Worm (Caenorhabditis elegans) whole organism, late embryonic: ENCODE measurements around the gene eat-4.
A peak's percentile ranks its signal among the peaks of the same experiment; 100 is the strongest.

Experiments
- C38D4.7 ChIP-seq: fragments of 200-800 bp; sonication (Bioruptor generic); optimal IDR thresholded peaks from 2 replicates; lab custom pipeline; 2018; ENCODE audit warnings: mild to moderate bottlenecking, missing genetic modification characterization, moderate library complexity, missing compliant biosample characterization
- ama-1 ChIP-seq: fragments of 150-350 bp; optimal IDR thresholded peaks from 2 replicates; lab custom pipeline; 2014
- ceh-18 ChIP-seq: sonication (generic microtip); optimal IDR thresholded peaks from 2 replicates; lab custom pipeline; 2016; ENCODE audit warnings: missing genetic modification characterization, missing compliant biosample characterization
- ceh-30 ChIP-seq: fragments of 150-350 bp; optimal IDR thresholded peaks from 2 replicates; lab custom pipeline; 2014; ENCODE audit warnings: missing biosample characterization, missing genetic modification characterization
- ets-4 ChIP-seq: sonication (generic microtip); optimal IDR thresholded peaks from 2 replicates; lab custom pipeline; 2016; ENCODE audit warnings: missing genetic modification characterization, missing compliant biosample characterization
- rnt-1 ChIP-seq: sonication (generic microtip); optimal IDR thresholded peaks from 2 replicates; lab custom pipeline; 2016; ENCODE audit warnings: missing genetic modification characterization, missing compliant biosample characterization
- zip-5 ChIP-seq: sonication (generic microtip); optimal IDR thresholded peaks from 2 replicates; lab custom pipeline; 2016; ENCODE audit warnings: missing genetic modification characterization, missing compliant biosample characterization

DNA sequence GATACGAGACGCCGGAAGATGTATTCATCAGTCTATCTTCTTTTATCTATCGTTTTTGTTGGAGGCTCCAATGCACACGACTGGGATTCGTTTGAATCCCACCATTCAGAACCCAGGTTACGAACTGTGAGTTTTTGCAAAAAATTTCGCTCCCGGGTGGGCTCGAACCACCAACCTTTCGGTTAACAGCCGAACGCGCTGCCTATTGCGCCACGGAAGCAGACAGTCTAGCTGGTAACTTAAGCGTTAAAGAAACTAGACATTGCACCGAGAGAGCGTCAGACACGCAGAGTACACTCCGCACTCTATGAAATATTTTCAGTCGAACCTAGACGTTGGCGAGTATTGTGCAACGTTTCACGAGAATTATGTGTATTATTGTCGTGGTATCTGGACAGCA is 32.6 kb upstream of the eat-4 start:
- no peak for TF ChIP-seq ama-1
- TF ChIP-seq ets-4 = no peak
- no peak for TF ChIP-seq ceh-30 (tag; lab: Kevin White, UChicago)
- peak; percentile 40 for TF ChIP-seq C38D4.7 (GFP tag; lab: Kevin White, UChicago)
- no peak for TF ChIP-seq ceh-18 (tag; lab: Kevin White, UChicago)
- TF ChIP-seq zip-5 (tag; lab: Kevin White, UChicago) = no peak
- TF ChIP-seq rnt-1 = no peak
